Fruit fly (Drosophila melanogaster) whole organism, embryonic: ENCODE data around the gene CG3566.

ENCODE experiments used
- Bgb ChIP-seq: fragments of 200-800 bp; sonication (Bioruptor generic); IDR thresholded peaks from 2 replicates; pipeline ENCODE4 v1.3.6; 2022; ENCODE audit warnings: missing biosample characterization, missing genetic modification characterization; ENCODE audit not compliant: partially characterized antibody
- CG10654 ChIP-seq: fragments of 200-800 bp; sonication (Bioruptor generic); optimal IDR thresholded peaks from 2 replicates; lab custom pipeline; 2016; ENCODE audit warnings: missing biosample characterization, missing genetic modification characterization
- CG11398 ChIP-seq: fragments of 200-800 bp; sonication (Bioruptor generic); optimal IDR thresholded peaks from 2 replicates; lab custom pipeline; 2016; ENCODE audit warnings: missing biosample characterization, missing genetic modification characterization
- CG11456 ChIP-seq: fragments of 200-800 bp; sonication (Bioruptor generic); IDR thresholded peaks from 3 replicates; pipeline ENCODE4 v1.3.6; 2022; ENCODE audit warnings: missing biosample characterization, missing genetic modification characterization
- CG13287 ChIP-seq: fragments of 200-800 bp; sonication (Bioruptor generic); IDR thresholded peaks from 2 replicates; pipeline ENCODE4 v1.3.6; 2022; ENCODE audit warnings: missing biosample characterization, missing genetic modification characterization; ENCODE audit not compliant: partially characterized antibody
- CG13424 ChIP-seq: fragments of 200-800 bp; sonication (Bioruptor generic); optimal IDR thresholded peaks from 2 replicates; lab custom pipeline; 2019; ENCODE audit warnings: missing biosample characterization, mild to moderate bottlenecking, missing genetic modification characterization, moderate library complexity
- CG13894 ChIP-seq: fragments of 200-800 bp; sonication (Bioruptor generic); optimal IDR thresholded peaks from 3 replicates; lab custom pipeline; 2018; ENCODE audit warnings: missing biosample characterization, mild to moderate bottlenecking, missing genetic modification characterization, moderate library complexity
- CG15269 ChIP-seq: fragments of 200-800 bp; sonication (Bioruptor generic); optimal IDR thresholded peaks from 2 replicates; lab custom pipeline; 2018; ENCODE audit warnings: missing biosample characterization, mild to moderate bottlenecking, missing genetic modification characterization, moderate library complexity
- CG17385 ChIP-seq: fragments of 200-800 bp; sonication (Bioruptor generic); optimal IDR thresholded peaks from 3 replicates; lab custom pipeline; 2018; ENCODE audit warnings: missing biosample characterization, mild to moderate bottlenecking, missing genetic modification characterization
- CG1792 ChIP-seq: fragments of 200-800 bp; sonication (Bioruptor generic); optimal IDR thresholded peaks from 2 replicates; lab custom pipeline; 2016; ENCODE audit warnings: missing biosample characterization, missing genetic modification characterization
- CG18619 ChIP-seq: fragments of 200-800 bp; sonication (Bioruptor generic); optimal IDR thresholded peaks from 3 replicates; lab custom pipeline; 2017; ENCODE audit warnings: missing biosample characterization, mild to moderate bottlenecking, missing genetic modification characterization
- CG2116 ChIP-seq: fragments of 200-800 bp; sonication (Bioruptor generic); optimal IDR thresholded peaks from 3 replicates; lab custom pipeline; 2018; ENCODE audit warnings: missing biosample characterization, mild to moderate bottlenecking, missing genetic modification characterization
- CG2712 ChIP-seq: fragments of 200-800 bp; optimal IDR thresholded peaks from 3 replicates; lab custom pipeline; 2019; ENCODE audit warnings: missing biosample characterization, mild to moderate bottlenecking, missing genetic modification characterization, moderate library complexity
- CG3163 ChIP-seq: fragments of 200-800 bp; sonication (Bioruptor generic); optimal IDR thresholded peaks from 3 replicates; lab custom pipeline; 2016; ENCODE audit warnings: missing biosample characterization, missing genetic modification characterization
- CG3838 ChIP-seq: fragments of 200-800 bp; sonication (Bioruptor generic); optimal IDR thresholded peaks from 3 replicates; lab custom pipeline; 2016; ENCODE audit warnings: missing biosample characterization, missing genetic modification characterization
- CG4820 ChIP-seq: fragments of 200-800 bp; sonication (Bioruptor generic); optimal IDR thresholded peaks from 3 replicates; lab custom pipeline; 2016; ENCODE audit warnings: missing biosample characterization, missing genetic modification characterization
- CG5953 ChIP-seq: fragments of 200-800 bp; sonication (Bioruptor generic); IDR thresholded peaks from 2 replicates; pipeline ENCODE4 v1.3.6; 2022; ENCODE audit warnings: missing biosample characterization, missing genetic modification characterization
- CG8089 ChIP-seq: fragments of 200-800 bp; sonication (Bioruptor generic); optimal IDR thresholded peaks from 3 replicates; lab custom pipeline; 2016; ENCODE audit warnings: missing biosample characterization, missing genetic modification characterization
- CG8478 ChIP-seq: fragments of >200 bp; optimal IDR thresholded peaks from 2 replicates; lab custom pipeline; 2018
- CG9797 ChIP-seq: fragments of 200-800 bp; sonication (Bioruptor generic); optimal IDR thresholded peaks from 3 replicates; lab custom pipeline; 2018; ENCODE audit warnings: missing biosample characterization, mild to moderate bottlenecking, missing genetic modification characterization
- CkIIα-i1 ChIP-seq: fragments of 200-800 bp; sonication (Bioruptor generic); IDR thresholded peaks from 2 replicates; pipeline ENCODE4 v1.3.6; 2022; ENCODE audit warnings: missing biosample characterization, missing genetic modification characterization
- CrebB ChIP-seq: fragments of 200-800 bp; sonication (Bioruptor generic); optimal IDR thresholded peaks from 3 replicates; lab custom pipeline; 2018; ENCODE audit warnings: missing biosample characterization, mild to moderate bottlenecking, missing genetic modification characterization
- ERR ChIP-seq: fragments of 200-800 bp; sonication (Bioruptor generic); optimal IDR thresholded peaks from 2 replicates; lab custom pipeline; 2016; ENCODE audit warnings: missing biosample characterization, missing genetic modification characterization
- Gug ChIP-seq: fragments of 200-800 bp; sonication (Bioruptor generic); IDR thresholded peaks from 4 replicates; pipeline ENCODE4 v1.3.6; 2022; ENCODE audit warnings: missing biosample characterization, missing genetic modification characterization
- HLHmδ ChIP-seq: fragments of 200-800 bp; sonication (Bioruptor generic); optimal IDR thresholded peaks from 2 replicates; lab custom pipeline; 2018; ENCODE audit warnings: missing biosample characterization, mild to moderate bottlenecking, missing genetic modification characterization, moderate library complexity
- Jarid2 ChIP-seq: fragments of 200-800 bp; sonication (Bioruptor generic); optimal IDR thresholded peaks from 3 replicates; lab custom pipeline; 2017; ENCODE audit warnings: mild to moderate bottlenecking, missing biosample characterization, missing genetic modification reagents, missing genetic modification characterization
- Myb ChIP-seq: fragments of 200-800 bp; sonication (Bioruptor generic); optimal IDR thresholded peaks from 2 replicates; lab custom pipeline; 2016; ENCODE audit warnings: missing biosample characterization, missing genetic modification characterization
- NK7.1 ChIP-seq: fragments of 200-800 bp; sonication (Bioruptor generic); optimal IDR thresholded peaks from 3 replicates; lab custom pipeline; 2016; ENCODE audit warnings: missing biosample characterization, missing genetic modification characterization
- Ptx1 ChIP-seq: fragments of 200-800 bp; sonication (Bioruptor generic); IDR thresholded peaks from 2 replicates; pipeline ENCODE4 v1.3.6; 2022; ENCODE audit warnings: missing biosample characterization, missing genetic modification characterization
- Spps ChIP-seq: fragments of 200-800 bp; sonication (Bioruptor generic); optimal IDR thresholded peaks from 2 replicates; lab custom pipeline; 2018; ENCODE audit warnings: missing biosample characterization, mild to moderate bottlenecking, missing genetic modification characterization
- Sry-δ ChIP-seq: fragments of 200-800 bp; sonication (Bioruptor generic); optimal IDR thresholded peaks from 2 replicates; lab custom pipeline; 2016; ENCODE audit warnings: missing biosample characterization, missing genetic modification characterization
- Ssrp ChIP-seq: fragments of 200-800 bp; sonication (Bioruptor generic); optimal IDR thresholded peaks from 2 replicates; lab custom pipeline; 2018; ENCODE audit warnings: missing biosample characterization, mild to moderate bottlenecking, missing genetic modification characterization, moderate library complexity
- Taf1 ChIP-seq: fragments of 200-800 bp; sonication (Bioruptor generic); IDR thresholded peaks from 2 replicates; pipeline ENCODE4 v1.3.6; 2022; ENCODE audit warnings: missing biosample characterization, missing genetic modification characterization
- Xrp1 ChIP-seq: fragments of 200-800 bp; sonication (Bioruptor generic); IDR thresholded peaks from 2 replicates; pipeline ENCODE4 v1.3.6; 2022; ENCODE audit warnings: missing biosample characterization, missing genetic modification characterization
- ab ChIP-seq: fragments of 200-800 bp; sonication (Bioruptor generic); optimal IDR thresholded peaks from 2 replicates; lab custom pipeline; 2016; ENCODE audit warnings: missing biosample characterization, missing genetic modification characterization
- ac ChIP-seq: fragments of 200-800 bp; sonication (Bioruptor generic); optimal IDR thresholded peaks from 3 replicates; lab custom pipeline; 2017; ENCODE audit warnings: missing biosample characterization, mild to moderate bottlenecking, missing genetic modification characterization
- ap ChIP-seq: fragments of 200-800 bp; sonication (Bioruptor generic); IDR thresholded peaks from 2 replicates; pipeline ENCODE4 v1.3.6; 2022; ENCODE audit warnings: missing biosample characterization, missing genetic modification characterization
- bcd ChIP-seq: fragments of 200-800 bp; sonication (Bioruptor generic); optimal IDR thresholded peaks from 2 replicates; lab custom pipeline; 2017; ENCODE audit warnings: missing biosample characterization, mild to moderate bottlenecking, missing genetic modification characterization
- dan ChIP-seq: fragments of 200-800 bp; sonication (Bioruptor generic); IDR thresholded peaks from 2 replicates; pipeline ENCODE4 v1.3.6; 2022; ENCODE audit warnings: missing biosample characterization, missing genetic modification characterization
- dysf ChIP-seq: fragments of 200-800 bp; sonication (Bioruptor generic); IDR thresholded peaks from 3 replicates; pipeline ENCODE4 v1.3.6; 2022; ENCODE audit warnings: missing biosample characterization, missing genetic modification characterization
- emc ChIP-seq: fragments of 200-800 bp; sonication (Bioruptor generic); optimal IDR thresholded peaks from 2 replicates; lab custom pipeline; 2016; ENCODE audit warnings: missing biosample characterization, missing genetic modification characterization
- eve ChIP-seq, 2 experiments: fragments of >200 bp; optimal IDR thresholded peaks; 2 replicates each; lab custom pipeline; 2017; ENCODE audit warnings: missing biosample characterization in 2 of 2, missing genetic modification characterization in 2 of 2
- fd3F ChIP-seq: fragments of 200-800 bp; sonication (Bioruptor generic); optimal IDR thresholded peaks from 2 replicates; lab custom pipeline; 2018; ENCODE audit warnings: missing biosample characterization, mild to moderate bottlenecking, missing genetic modification characterization, moderate library complexity
- fd96Cb ChIP-seq: fragments of 200-800 bp; sonication (Bioruptor generic); optimal IDR thresholded peaks from 2 replicates; lab custom pipeline; 2018; ENCODE audit warnings: missing biosample characterization, mild to moderate bottlenecking, missing genetic modification characterization, moderate library complexity
- gsb-n ChIP-seq: fragments of 200-800 bp; sonication (Bioruptor generic); optimal IDR thresholded peaks from 3 replicates; lab custom pipeline; 2018; ENCODE audit warnings: missing biosample characterization, mild to moderate bottlenecking, missing genetic modification characterization
- lab ChIP-seq: fragments of 200-800 bp; sonication (Bioruptor generic); optimal IDR thresholded peaks from 3 replicates; lab custom pipeline; 2017; ENCODE audit warnings: missing biosample characterization, missing genetic modification characterization, mild to moderate bottlenecking, moderate library complexity, missing genetic modification reagents
- run ChIP-seq: fragments of 200-800 bp; sonication (Bioruptor generic); optimal IDR thresholded peaks from 3 replicates; lab custom pipeline; 2018; ENCODE audit warnings: missing biosample characterization, mild to moderate bottlenecking, missing genetic modification characterization
- sc ChIP-seq, 3 experiments: fragments of >200 bp in 2 of 3; fragments of 200-800 bp in 1 of 3; sonication (Bioruptor generic) in 1 of 3; optimal IDR thresholded peaks; 2 replicates in 2 of 3; 3 replicates in 1 of 3; lab custom pipeline; 2017; ENCODE audit warnings: mild to moderate bottlenecking in 1 of 3, missing biosample characterization in 1 of 3, missing genetic modification characterization in 1 of 3, missing genetic modification reagents in 1 of 3
- tin ChIP-seq: fragments of 200-800 bp; sonication (Bioruptor generic); optimal IDR thresholded peaks from 3 replicates; lab custom pipeline; 2016; ENCODE audit warnings: missing biosample characterization, missing genetic modification characterization
- vfl ChIP-seq: fragments of 200-800 bp; sonication (Bioruptor generic); optimal IDR thresholded peaks from 2 replicates; lab custom pipeline; 2016; ENCODE audit warnings: missing biosample characterization, missing genetic modification characterization
- wor ChIP-seq: fragments of 200-800 bp; sonication (Bioruptor generic); IDR thresholded peaks from 2 replicates; pipeline ENCODE4 v1.3.6; 2022; ENCODE audit warnings: missing biosample characterization, missing genetic modification characterization

The CG3566 gene

DNA sequence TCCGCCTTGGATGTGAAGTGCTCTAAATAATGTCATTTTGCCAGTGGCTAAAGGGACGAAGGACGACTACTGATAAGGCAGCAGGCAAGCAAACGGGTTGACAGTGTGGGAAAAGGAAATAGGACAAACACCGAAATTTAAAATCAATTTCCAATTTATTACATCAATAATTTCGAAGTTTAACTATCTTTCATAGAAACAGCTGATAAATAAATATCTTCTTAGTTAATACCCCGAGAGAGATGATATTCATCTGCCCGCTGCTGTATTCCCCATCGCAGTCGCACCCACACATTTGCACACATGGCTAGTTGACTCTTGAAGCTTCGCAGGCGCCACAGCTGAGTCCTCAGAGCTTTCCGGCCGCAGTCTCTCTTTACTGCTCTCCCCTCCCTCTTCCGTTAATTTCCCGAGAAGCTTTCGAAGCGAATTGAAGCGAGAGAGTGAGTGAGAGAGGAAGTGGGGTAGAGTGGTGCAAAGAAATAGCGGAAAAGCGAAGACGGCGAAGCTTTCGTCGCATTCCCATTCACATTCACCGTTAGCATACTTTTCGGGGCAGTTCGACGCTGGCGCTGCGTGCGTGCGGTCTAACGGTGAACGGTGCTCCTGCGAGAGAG is 40.4 kb upstream of the CG3566 start (continued):
- no peak for TF ChIP-seq run (tag; lab: Kevin White, UChicago)
- no peak for TF ChIP-seq sc (optimal IDR thresholded peaks at IDR 0.05; lab: Kevin White, UChicago)
- TF ChIP-seq sc (GFP tag; optimal IDR thresholded peaks at IDR 0.05; lab: Kevin White, UChicago), result no peak
- TF ChIP-seq Myb (GFP tag; lab: Kevin White, UChicago), result no peak
- TF ChIP-seq CG17385, result peak; percentile 67
- peak; percentile 66 for TF ChIP-seq CG18619 (GFP tag; lab: Kevin White, UChicago)
- TF ChIP-seq dan (GFP tag; lab: Robert Waterston, UW), result no peak
- TF ChIP-seq vfl (GFP tag; lab: Kevin White, UChicago), result no peak
- peak; percentile 82 for TF ChIP-seq dysf (GFP tag; lab: Robert Waterston, UW)
- no peak for TF ChIP-seq CG9797 (GFP tag; lab: Kevin White, UChicago)
- TF ChIP-seq CG11456 (GFP tag; lab: Robert Waterston, UW), result peak; percentile 56; the same call in 1 of the 3 replicates
- TF ChIP-seq emc (GFP tag; lab: Kevin White, UChicago), result no peak
- no peak for TF ChIP-seq CG2712 (tag; lab: Kevin White, UChicago)
- TF ChIP-seq ap (GFP tag; lab: Robert Waterston, UW), result peak; percentile 51
- no peak for TF ChIP-seq NK7.1 (GFP tag; lab: Kevin White, UChicago)
- TF ChIP-seq bcd (GFP tag; lab: Kevin White, UChicago), result peak; percentile 46
- TF ChIP-seq CG8089 (GFP tag; lab: Kevin White, UChicago), result peak; percentile 8
- no peak for TF ChIP-seq Bgb (GFP tag; lab: Robert Waterston, UW)
- TF ChIP-seq gsb-n (tag; lab: Kevin White, UChicago), result no peak
- TF ChIP-seq Xrp1 (GFP tag; lab: Robert Waterston, UW), result peak; percentile 70
- peak; percentile 42 for TF ChIP-seq fd96Cb (tag; lab: Kevin White, UChicago)
- no peak for TF ChIP-seq CG11398 (GFP tag; lab: Kevin White, UChicago)
- TF ChIP-seq fd3F (GFP tag; lab: Kevin White, UChicago), result peak; percentile 60
- TF ChIP-seq Gug (GFP tag; lab: Robert Waterston, UW), result peak; percentile 49; the same call in 2 of the 4 replicates
- no peak for TF ChIP-seq CG8478 (lab: Kevin White, UChicago)
- peak; percentile 71 for TF ChIP-seq CG13894 (tag; lab: Kevin White, UChicago)
- TF ChIP-seq CG5953 (GFP tag; lab: Robert Waterston, UW), result no peak
- no peak for TF ChIP-seq ERR (GFP tag; lab: Kevin White, UChicago)
- no peak for TF ChIP-seq CG13287 (GFP tag; lab: Robert Waterston, UW)
- TF ChIP-seq CG3838, result no peak
- TF ChIP-seq Taf1, result peak; percentile 76
- TF ChIP-seq ab, result peak; percentile 10
- no peak for TF ChIP-seq Jarid2 (GFP tag; lab: Kevin White, UChicago)
- peak; percentile 86 for TF ChIP-seq lab (GFP tag; lab: Kevin White, UChicago)
- no peak for TF ChIP-seq CG2116
- TF ChIP-seq CrebB, result peak; percentile 20
- peak; percentile 42 for TF ChIP-seq tin (GFP tag; lab: Kevin White, UChicago)
- no peak for TF ChIP-seq Sry-δ (GFP tag; lab: Kevin White, UChicago)
- no peak for TF ChIP-seq eve (GFP tag; optimal IDR thresholded peaks at IDR 0.05; lab: Kevin White, UChicago)
- TF ChIP-seq CG1792 (GFP tag; lab: Kevin White, UChicago), result no peak
- peak; percentile 66 for TF ChIP-seq CG13424 (tag; lab: Kevin White, UChicago)
- TF ChIP-seq ac, result no peak
- TF ChIP-seq wor (GFP tag; lab: Robert Waterston, UW), result peak; percentile 45
- TF ChIP-seq CG15269 (tag; lab: Kevin White, UChicago), result peak; percentile 78
- TF ChIP-seq Spps (tag; lab: Kevin White, UChicago), result no peak
- no peak for TF ChIP-seq CkIIα-i1 (GFP tag; lab: Robert Waterston, UW)
- TF ChIP-seq HLHmδ (GFP tag; lab: Kevin White, UChicago), result no peak
- peak; percentile 10 for TF ChIP-seq CG4820 (GFP tag; lab: Kevin White, UChicago)
- TF ChIP-seq Ssrp, result no peak
- TF ChIP-seq CG3163 (GFP tag; lab: Kevin White, UChicago), result peak; percentile 7
- peak; percentile 13 for TF ChIP-seq CG10654 (GFP tag; lab: Kevin White, UChicago)
- peak; percentile 68 for TF ChIP-seq Ptx1 (GFP tag; lab: Robert Waterston, UW)
